Worm (Caenorhabditis elegans) whole organism, L4/young adult: Measurements from ENCODE around the gene D1014.13.

ENCODE experiments used
- W03F9.2 ChIP-seq: fragments of 150-350 bp; optimal IDR thresholded peaks from 2 replicates; lab custom pipeline; 2014; ENCODE audit warnings: missing biosample characterization, missing genetic modification characterization
- him-1 ChIP-seq: sonication (generic microtip); optimal IDR thresholded peaks from 2 replicates; lab custom pipeline; 2016; ENCODE audit warnings: missing genotype, missing genetic modification reagents, missing genetic modification characterization, missing compliant biosample characterization

- TF ChIP-seq W03F9.2 (tag; lab: Kevin White, UChicago) (peak; percentile 36), him-1 (tag; lab: Kevin White, UChicago) (no peak)
Measured at ce11 chrV:8129719-8130118, 15.7 kb upstream of the D1014.13 start.
